Worm (Caenorhabditis elegans): Measurements from ENCODE around the gene F43G6.10.

DNA sequence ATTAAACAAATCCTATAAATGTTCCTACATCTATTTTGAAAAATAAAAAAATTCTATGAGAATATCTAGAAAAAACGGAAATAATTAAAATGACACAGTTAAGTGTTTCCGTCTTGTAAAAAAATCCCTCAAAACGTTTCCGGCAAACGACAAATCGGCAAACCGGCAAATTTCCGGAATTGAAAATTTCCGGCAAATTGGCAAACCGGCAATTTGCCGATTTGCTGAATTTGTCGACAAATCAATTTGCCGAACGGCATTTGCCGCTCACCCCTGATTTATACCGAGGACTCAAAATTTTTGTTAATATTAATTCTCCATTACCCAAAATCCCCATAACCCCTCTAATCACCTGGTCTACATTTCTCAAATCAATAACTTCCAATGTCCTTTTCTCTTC is 44.0 kb downstream of the F43G6.10 start:
- no peak for TF ChIP-seq him-1 (tag; optimal IDR thresholded peaks at IDR 0.05)
- no peak for TF ChIP-seq W03F9.2 (tag; optimal IDR thresholded peaks at IDR 0.05)
